Worm (Caenorhabditis elegans): ENCODE results near the gene C30G7.2.

DNA sequence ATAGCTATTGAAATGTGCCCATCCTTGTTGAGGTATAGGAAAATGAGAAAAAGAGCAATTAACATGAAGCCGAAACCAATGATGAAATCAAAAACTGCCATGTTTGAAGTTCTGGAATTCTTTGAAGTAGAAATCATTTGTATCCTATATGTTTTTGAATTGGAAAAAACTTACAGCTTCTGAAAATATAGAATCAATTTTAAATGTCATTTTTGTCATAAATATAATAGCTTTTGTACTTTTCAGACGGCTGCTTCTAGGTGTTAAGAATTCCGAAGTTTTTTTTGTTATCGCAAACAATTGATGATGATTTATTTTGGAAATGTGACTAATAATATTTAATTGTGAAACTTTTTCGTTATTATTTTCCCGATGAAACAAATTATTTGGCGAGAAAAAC lies 10.3 kb downstream of the C30G7.2 start, which contains the start of gene C30G7.4:
- TF ChIP-seq dao-5 (tag; optimal IDR thresholded peaks at IDR 0.05), result no peak
- TF ChIP-seq W03F9.2 (tag; optimal IDR thresholded peaks at IDR 0.05), result no peak
- no peak for TF ChIP-seq him-1 (tag; optimal IDR thresholded peaks at IDR 0.05)

Data from whole organism, L4/young adult.